Worm (Caenorhabditis elegans): ENCODE results near the gene ZK381.8.

DNA sequence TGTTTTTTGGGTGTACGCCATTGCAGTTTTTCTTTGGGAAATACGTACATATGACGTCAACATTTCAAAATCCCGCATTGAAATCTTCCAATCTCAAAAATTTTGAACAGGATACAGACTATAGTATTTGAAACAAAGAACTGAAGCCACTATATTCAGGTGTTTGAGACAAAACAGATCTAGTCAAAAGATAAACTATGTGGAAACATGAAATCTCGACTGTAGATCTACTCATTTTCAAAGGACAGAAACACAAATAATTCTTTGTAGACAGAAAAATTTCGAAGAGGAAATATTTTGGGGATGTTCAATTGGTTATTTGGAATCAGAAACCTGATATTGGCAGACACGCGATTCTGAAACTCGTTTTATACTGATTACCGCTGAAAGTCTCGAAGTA, 44.7 kb downstream of the ZK381.8 start:
- TF ChIP-seq ama-1 (optimal IDR thresholded peaks at IDR 0.05) (no peak), sea-1 (GFP tag; conservative IDR thresholded peaks at IDR 0.05) (no peak), hnd-1 (tag; optimal IDR thresholded peaks at IDR 0.05) (no peak)
